Worm (Caenorhabditis elegans) whole organism, L4/young adult: Measurements from ENCODE around the gene R02D5.3.

Experiments used
- W03F9.2 ChIP-seq: fragments of 150-350 bp; optimal IDR thresholded peaks from 2 replicates; lab custom pipeline; 2014; ENCODE audit warnings: missing biosample characterization, missing genetic modification characterization
- dao-5 ChIP-seq: sonication (generic microtip); optimal IDR thresholded peaks from 2 replicates; lab custom pipeline; 2016; ENCODE audit warnings: missing genotype, missing genetic modification characterization, moderate library complexity, missing compliant biosample characterization
- him-1 ChIP-seq: sonication (generic microtip); optimal IDR thresholded peaks from 2 replicates; lab custom pipeline; 2016; ENCODE audit warnings: missing genotype, missing genetic modification reagents, missing genetic modification characterization, missing compliant biosample characterization

DNA sequence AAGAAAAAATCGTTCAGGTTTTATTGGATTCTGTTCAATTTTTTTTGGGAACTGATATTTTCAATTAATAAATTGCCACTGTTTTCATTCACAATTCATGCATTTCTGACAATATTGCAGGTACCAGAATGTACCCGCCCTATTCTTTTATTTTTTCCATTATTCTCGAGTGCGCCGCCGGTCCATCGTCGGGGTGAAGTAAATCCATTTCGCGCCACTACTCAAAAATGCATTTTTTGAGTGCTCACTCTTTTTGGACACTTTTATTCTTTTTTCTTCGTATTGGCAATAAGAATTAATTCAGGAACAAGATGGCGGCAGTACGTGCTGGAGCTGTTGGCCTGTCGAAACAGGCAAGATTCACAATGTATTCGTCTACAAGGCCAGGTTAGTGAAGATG is 47.9 kb downstream of the R02D5.3 start, which contains the start of gene kcnl-4:
- TF ChIP-seq him-1 (tag; lab: Kevin White, UChicago) = no peak
- TF ChIP-seq W03F9.2 (tag; lab: Kevin White, UChicago) = no peak
- no peak for TF ChIP-seq dao-5 (tag; lab: Kevin White, UChicago)
